Fruit fly (Drosophila melanogaster) whole organism, embryonic: Measurements from ENCODE around the gene Sar1.

ENCODE experiments used
- CG10274 ChIP-seq: fragments of 200-800 bp; sonication (Bioruptor generic); optimal IDR thresholded peaks from 3 replicates; lab custom pipeline; 2017; ENCODE audit warnings: missing biosample characterization, mild to moderate bottlenecking, missing genetic modification characterization
- CG11247 ChIP-seq: fragments of 200-800 bp; sonication (Bioruptor generic); IDR thresholded peaks from 2 replicates; pipeline ENCODE4 v1.3.6; 2022; ENCODE audit warnings: missing biosample characterization, missing genetic modification characterization
- CG11560 ChIP-seq: fragments of 200-800 bp; sonication (Bioruptor generic); IDR thresholded peaks from 3 replicates; pipeline ENCODE4 v1.3.6; 2022; ENCODE audit warnings: missing biosample characterization, missing genetic modification characterization
- CG13424 ChIP-seq: fragments of 200-800 bp; sonication (Bioruptor generic); optimal IDR thresholded peaks from 2 replicates; lab custom pipeline; 2019; ENCODE audit warnings: missing biosample characterization, mild to moderate bottlenecking, missing genetic modification characterization, moderate library complexity
- CG14965 ChIP-seq: fragments of 200-800 bp; sonication (Bioruptor generic); optimal IDR thresholded peaks from 2 replicates; lab custom pipeline; 2016; ENCODE audit warnings: missing biosample characterization, missing genetic modification characterization, borderline replicate concordance
- CG15479 ChIP-seq: fragments of 200-800 bp; sonication (Bioruptor generic); optimal IDR thresholded peaks from 3 replicates; lab custom pipeline; 2019; ENCODE audit warnings: missing biosample characterization, mild to moderate bottlenecking, missing genetic modification characterization, moderate library complexity
- CG16813 ChIP-seq: fragments of 200-800 bp; sonication (Bioruptor generic); IDR thresholded peaks from 3 replicates; pipeline ENCODE4 v1.3.6; 2022; ENCODE audit warnings: missing biosample characterization, missing genetic modification characterization; ENCODE audit not compliant: partially characterized antibody
- CG17912 ChIP-seq: fragments of 200-800 bp; sonication (Bioruptor generic); optimal IDR thresholded peaks from 2 replicates; lab custom pipeline; 2018; ENCODE audit warnings: missing biosample characterization, mild to moderate bottlenecking, missing genetic modification characterization
- CG18476 ChIP-seq: fragments of 200-800 bp; sonication (Bioruptor generic); optimal IDR thresholded peaks from 2 replicates; lab custom pipeline; 2016; ENCODE audit warnings: missing biosample characterization, mild to moderate bottlenecking, missing genetic modification characterization
- CG2678 ChIP-seq: fragments of 200-800 bp; sonication (Bioruptor generic); optimal IDR thresholded peaks from 3 replicates; lab custom pipeline; 2019; ENCODE audit warnings: missing biosample characterization, mild to moderate bottlenecking, missing genetic modification characterization, moderate library complexity
- CG30403 ChIP-seq: fragments of 200-800 bp; sonication (Bioruptor generic); optimal IDR thresholded peaks from 3 replicates; lab custom pipeline; 2016; ENCODE audit warnings: missing biosample characterization, missing genetic modification characterization
- CG31441 ChIP-seq: fragments of 200-800 bp; sonication (Bioruptor generic); IDR thresholded peaks from 2 replicates; pipeline ENCODE4 v1.3.6; 2022; ENCODE audit warnings: missing biosample characterization, missing genetic modification characterization
- CG3726 ChIP-seq: fragments of 200-800 bp; sonication (Bioruptor generic); IDR thresholded peaks from 3 replicates; pipeline ENCODE4, ENCODE4 v1.3.6; 2022; ENCODE audit warnings: missing biosample characterization, missing genetic modification characterization
- CG4730 ChIP-seq: fragments of 200-800 bp; sonication (Bioruptor generic); IDR thresholded peaks from 2 replicates; pipeline ENCODE4 v1.3.6; 2022; ENCODE audit warnings: missing biosample characterization, missing genetic modification characterization
- CG7357 ChIP-seq: fragments of 200-800 bp; sonication (Bioruptor generic); IDR thresholded peaks from 3 replicates; pipeline ENCODE4 v1.3.6; 2022; ENCODE audit warnings: missing biosample characterization, missing genetic modification characterization
- CG7839 ChIP-seq: fragments of 200-800 bp; sonication (Bioruptor generic); optimal IDR thresholded peaks from 3 replicates; lab custom pipeline; 2018; ENCODE audit warnings: missing biosample characterization, mild to moderate bottlenecking, missing genetic modification characterization, moderate library complexity
- CG8944 ChIP-seq: fragments of 200-800 bp; sonication (Bioruptor generic); optimal IDR thresholded peaks from 3 replicates; lab custom pipeline; 2016; ENCODE audit warnings: missing biosample characterization, missing genetic modification characterization
- CrebB ChIP-seq: fragments of 200-800 bp; sonication (Bioruptor generic); optimal IDR thresholded peaks from 3 replicates; lab custom pipeline; 2018; ENCODE audit warnings: missing biosample characterization, mild to moderate bottlenecking, missing genetic modification characterization
- Dll ChIP-seq: fragments of 200-800 bp; sonication (Bioruptor generic); IDR thresholded peaks from 4 replicates; pipeline ENCODE4 v1.3.6; 2022; ENCODE audit warnings: missing biosample characterization, missing genetic modification characterization; ENCODE audit not compliant: partially characterized antibody
- Elba2 ChIP-seq: fragments of 200-800 bp; sonication (Bioruptor generic); optimal IDR thresholded peaks from 3 replicates; lab custom pipeline; 2016; ENCODE audit warnings: missing biosample characterization, missing genetic modification characterization
- Gug ChIP-seq: fragments of 200-800 bp; sonication (Bioruptor generic); IDR thresholded peaks from 4 replicates; pipeline ENCODE4 v1.3.6; 2022; ENCODE audit warnings: missing biosample characterization, missing genetic modification characterization
- HLHmδ ChIP-seq: fragments of 200-800 bp; sonication (Bioruptor generic); optimal IDR thresholded peaks from 2 replicates; lab custom pipeline; 2018; ENCODE audit warnings: missing biosample characterization, mild to moderate bottlenecking, missing genetic modification characterization, moderate library complexity
- Hmr ChIP-seq: fragments of 200-800 bp; sonication (Bioruptor generic); optimal IDR thresholded peaks from 3 replicates; lab custom pipeline; 2017; ENCODE audit warnings: mild to moderate bottlenecking, missing biosample characterization, missing genetic modification reagents, missing genetic modification characterization
- Mes4 ChIP-seq: fragments of 200-800 bp; sonication (Bioruptor generic); optimal IDR thresholded peaks from 2 replicates; lab custom pipeline; 2016; ENCODE audit warnings: missing biosample characterization, missing genetic modification characterization
- Nf-YA ChIP-seq: fragments of 200-800 bp; sonication (Bioruptor generic); IDR thresholded peaks from 2 replicates; pipeline ENCODE4 v1.3.6; 2022; ENCODE audit warnings: missing biosample characterization, missing genetic modification characterization
- PHDP ChIP-seq: fragments of 200-800 bp; sonication (Bioruptor generic); optimal IDR thresholded peaks from 3 replicates; lab custom pipeline; 2018; ENCODE audit warnings: missing biosample characterization, mild to moderate bottlenecking, missing genetic modification characterization, moderate library complexity
- Sox100B ChIP-seq: fragments of 200-800 bp; sonication (Bioruptor generic); optimal IDR thresholded peaks from 3 replicates; lab custom pipeline; 2018; ENCODE audit warnings: missing biosample characterization, mild to moderate bottlenecking, missing genetic modification characterization
- Vsx1 ChIP-seq: fragments of 200-800 bp; sonication (Bioruptor generic); optimal IDR thresholded peaks from 2 replicates; lab custom pipeline; 2017; ENCODE audit warnings: missing biosample characterization, mild to moderate bottlenecking, missing genetic modification characterization, missing genetic modification reagents
- Xrp1 ChIP-seq: fragments of 200-800 bp; sonication (Bioruptor generic); IDR thresholded peaks from 2 replicates; pipeline ENCODE4 v1.3.6; 2022; ENCODE audit warnings: missing biosample characterization, missing genetic modification characterization
- bbx ChIP-seq: fragments of 200-800 bp; sonication (Bioruptor generic); IDR thresholded peaks from 2 replicates; pipeline ENCODE4 v1.3.6; 2022; ENCODE audit warnings: missing biosample characterization, missing genetic modification characterization; ENCODE audit not compliant: partially characterized antibody
- br ChIP-seq: fragments of >200 bp; optimal IDR thresholded peaks from 2 replicates; lab custom pipeline; 2017
- btn ChIP-seq: fragments of 200-800 bp; sonication (Bioruptor generic); optimal IDR thresholded peaks from 2 replicates; lab custom pipeline; 2016; ENCODE audit warnings: missing biosample characterization, missing genetic modification characterization
- dati ChIP-seq: fragments of 200-800 bp; sonication (Bioruptor generic); IDR thresholded peaks from 2 replicates; pipeline ENCODE4 v1.3.6; 2022; ENCODE audit warnings: missing biosample characterization, missing genetic modification characterization
- emc ChIP-seq: fragments of 200-800 bp; sonication (Bioruptor generic); optimal IDR thresholded peaks from 2 replicates; lab custom pipeline; 2016; ENCODE audit warnings: missing biosample characterization, missing genetic modification characterization
- ems ChIP-seq: fragments of 200-800 bp; sonication (Bioruptor generic); optimal IDR thresholded peaks from 3 replicates; lab custom pipeline; 2016; ENCODE audit warnings: missing biosample characterization, missing genetic modification characterization
- fru ChIP-seq: fragments of >200 bp; optimal IDR thresholded peaks from 2 replicates; lab custom pipeline; 2017
- ftz-f1 ChIP-seq: fragments of 200-800 bp; sonication (Bioruptor generic); optimal IDR thresholded peaks from 2 replicates; lab custom pipeline; 2016; ENCODE audit warnings: missing biosample characterization, missing genetic modification characterization
- fu2 ChIP-seq: fragments of 200-800 bp; sonication (Bioruptor generic); optimal IDR thresholded peaks from 2 replicates; lab custom pipeline; 2016; ENCODE audit warnings: missing biosample characterization, missing genetic modification characterization
- gsb-n ChIP-seq: fragments of 200-800 bp; sonication (Bioruptor generic); optimal IDR thresholded peaks from 3 replicates; lab custom pipeline; 2018; ENCODE audit warnings: missing biosample characterization, mild to moderate bottlenecking, missing genetic modification characterization
- knrl ChIP-seq: fragments of 200-800 bp; sonication (Bioruptor generic); IDR thresholded peaks from 3 replicates; pipeline ENCODE4 v1.3.6; 2022; ENCODE audit warnings: missing biosample characterization, missing genetic modification characterization; ENCODE audit not compliant: partially characterized antibody
- lola ChIP-seq, 3 experiments: fragments of >200 bp in 2 of 3; fragments of 200-800 bp in 1 of 3; sonication (Bioruptor generic) in 1 of 3; optimal IDR thresholded peaks; 2 replicates each; lab custom pipeline; 2017 to 2019; ENCODE audit warnings: missing biosample characterization in 3 of 3, missing genetic modification characterization in 3 of 3, mild to moderate bottlenecking in 1 of 3, moderate library complexity in 1 of 3
- nau ChIP-seq: fragments of 200-800 bp; sonication (Bioruptor generic); optimal IDR thresholded peaks from 3 replicates; lab custom pipeline; 2017; ENCODE audit warnings: missing biosample characterization, mild to moderate bottlenecking, missing genetic modification characterization, missing genetic modification reagents
- pnt ChIP-seq: fragments of 200-800 bp; sonication (Bioruptor generic); optimal IDR thresholded peaks from 3 replicates; lab custom pipeline; 2016; ENCODE audit warnings: missing biosample characterization, missing genetic modification characterization
- ro ChIP-seq: fragments of 200-800 bp; sonication (Bioruptor generic); IDR thresholded peaks from 2 replicates; pipeline ENCODE4 v1.3.6; 2022; ENCODE audit warnings: missing biosample characterization, missing genetic modification characterization
- sisA ChIP-seq: fragments of 200-800 bp; sonication (Bioruptor generic); IDR thresholded peaks from 2 replicates; pipeline ENCODE4 v1.3.6; 2022; ENCODE audit warnings: missing biosample characterization, missing genetic modification characterization
- sqz ChIP-seq: fragments of 200-800 bp; sonication (Bioruptor generic); optimal IDR thresholded peaks from 3 replicates; lab custom pipeline; 2018; ENCODE audit warnings: missing biosample characterization, mild to moderate bottlenecking, missing genetic modification characterization
- sr ChIP-seq: fragments of 200-800 bp; sonication (Bioruptor generic); IDR thresholded peaks from 3 replicates; pipeline ENCODE4 v1.3.6; 2022; ENCODE audit warnings: missing biosample characterization, missing genetic modification characterization
- stc ChIP-seq: fragments of 200-800 bp; sonication (Bioruptor generic); IDR thresholded peaks from 2 replicates; pipeline ENCODE4 v1.3.6; 2022; ENCODE audit warnings: missing biosample characterization, missing genetic modification characterization
- tna ChIP-seq: fragments of 200-800 bp; sonication (Bioruptor generic); IDR thresholded peaks from 2 replicates; pipeline ENCODE4 v1.3.6; 2022; ENCODE audit warnings: missing biosample characterization, missing genetic modification characterization; ENCODE audit not compliant: partially characterized antibody
- trh ChIP-seq: fragments of 200-800 bp; sonication (Bioruptor generic); optimal IDR thresholded peaks from 2 replicates; lab custom pipeline; 2016; ENCODE audit warnings: missing biosample characterization, missing genetic modification characterization
- tx ChIP-seq: fragments of 200-800 bp; sonication (Bioruptor generic); optimal IDR thresholded peaks from 2 replicates; lab custom pipeline; 2016; ENCODE audit warnings: missing biosample characterization, missing genetic modification characterization
- z ChIP-seq: fragments of 200-800 bp; sonication (Bioruptor generic); IDR thresholded peaks from 3 replicates; pipeline ENCODE4 v1.3.6; 2022; ENCODE audit warnings: missing biosample characterization, missing genetic modification characterization

Sar1 gene

dm6 chr3R:22368777-22369214, 12.3 kb downstream of the Sar1 start (continued):
- no peak for TF ChIP-seq CG14965 (GFP tag; lab: Kevin White, UChicago)
- TF ChIP-seq CG15479 (GFP tag; lab: Kevin White, UChicago), result no peak
- TF ChIP-seq CG18476 (GFP tag; lab: Kevin White, UChicago), result peak; percentile 26
- TF ChIP-seq ftz-f1 (GFP tag; lab: Kevin White, UChicago), result no peak
- TF ChIP-seq Vsx1 (GFP tag; lab: Kevin White, UChicago), result no peak
- no peak for TF ChIP-seq CG16813 (GFP tag; lab: Robert Waterston, UW)
- TF ChIP-seq CG7357 (GFP tag; lab: Robert Waterston, UW), result peak; percentile 45; the same call in 1 of the 3 replicates
- TF ChIP-seq Dll (GFP tag; lab: Robert Waterston, UW), result no peak
- TF ChIP-seq CG10274, result no peak
- no peak for TF ChIP-seq Elba2 (GFP tag; lab: Kevin White, UChicago)
- peak; percentile 37 for TF ChIP-seq pnt (GFP tag; lab: Kevin White, UChicago)
- peak; percentile 85 for TF ChIP-seq Hmr (GFP tag; lab: Kevin White, UChicago)
- TF ChIP-seq sr (GFP tag; lab: Robert Waterston, UW), result no peak
- TF ChIP-seq Sox100B (GFP tag; lab: Kevin White, UChicago), result no peak
- peak; percentile 50 for TF ChIP-seq trh (GFP tag; lab: Kevin White, UChicago)
- TF ChIP-seq stc (GFP tag; lab: Robert Waterston, UW), result peak; percentile 48
- no peak for TF ChIP-seq tx (GFP tag; lab: Kevin White, UChicago)
- no peak for TF ChIP-seq CG8944
- peak; percentile 60; the same call in 2 of the 3 replicates for TF ChIP-seq CG11560 (tag; lab: Robert Waterston, UW)
- no peak for TF ChIP-seq sqz (GFP tag; lab: Kevin White, UChicago)
- TF ChIP-seq lola (GFP tag; optimal IDR thresholded peaks at IDR 0.05; lab: Kevin White, UChicago), result peak in 1 of 3 experiments; percentile 23
- TF ChIP-seq ro, result no peak
- peak; percentile 54; the same call in 1 of the 2 replicates for TF ChIP-seq CG11247
- no peak for TF ChIP-seq bbx (GFP tag; lab: Robert Waterston, UW)
- TF ChIP-seq dati (GFP tag; lab: Robert Waterston, UW), result no peak
- TF ChIP-seq CrebB (tag; lab: Kevin White, UChicago), result no peak
- TF ChIP-seq Gug (GFP tag; lab: Robert Waterston, UW), result peak; percentile 80
- TF ChIP-seq Xrp1 (GFP tag; lab: Robert Waterston, UW), result no peak; the same call in 1 of the 2 replicates
- TF ChIP-seq btn, result no peak
- TF ChIP-seq CG7839 (tag; lab: Kevin White, UChicago), result peak; percentile 80
- no peak for TF ChIP-seq CG17912 (GFP tag; lab: Kevin White, UChicago)
- TF ChIP-seq nau, result no peak
- peak; percentile 63 for TF ChIP-seq CG4730
- no peak for TF ChIP-seq br (lab: Kevin White, UChicago)
- no peak for TF ChIP-seq fru
- TF ChIP-seq CG13424 (tag; lab: Kevin White, UChicago), result peak; percentile 65
- no peak; the same call in 1 of the 2 replicates for TF ChIP-seq CG31441 (GFP tag; lab: Robert Waterston, UW)
- peak; percentile 44; the same call in 1 of the 2 replicates for TF ChIP-seq Nf-YA
- TF ChIP-seq CG30403 (GFP tag; lab: Kevin White, UChicago), result peak; percentile 75
- TF ChIP-seq fu2 (GFP tag; lab: Kevin White, UChicago), result no peak
- no peak for TF ChIP-seq z
- peak; percentile 69; the same call in 2 of the 3 replicates for TF ChIP-seq CG3726
- no peak for TF ChIP-seq gsb-n (tag; lab: Kevin White, UChicago)
- TF ChIP-seq knrl, result no peak
- TF ChIP-seq Mes4, result no peak
- peak; percentile 71 for TF ChIP-seq sisA (GFP tag; lab: Robert Waterston, UW)
- TF ChIP-seq ems (GFP tag; lab: Kevin White, UChicago), result no peak
- no peak for TF ChIP-seq tna (GFP tag; lab: Robert Waterston, UW)
- no peak for TF ChIP-seq emc (GFP tag; lab: Kevin White, UChicago)
- TF ChIP-seq HLHmδ, result no peak
- TF ChIP-seq PHDP (tag; lab: Kevin White, UChicago), result peak; percentile 59
- peak; percentile 79 for TF ChIP-seq CG2678 (tag; lab: Kevin White, UChicago)
